Fruit fly (Drosophila melanogaster) whole organism, embryonic: ENCODE measurements around the gene CG12581.

Source experiments
- Adf1 ChIP-seq: fragments of 200-800 bp; sonication (Bioruptor generic); IDR thresholded peaks from 2 replicates; pipeline ENCODE4 v1.3.6; 2022; ENCODE audit warnings: missing biosample characterization, missing genetic modification characterization
- Asciz ChIP-seq: fragments of 200-800 bp; sonication (Bioruptor generic); optimal IDR thresholded peaks from 2 replicates; lab custom pipeline; 2017; ENCODE audit warnings: missing biosample characterization, mild to moderate bottlenecking, missing genetic modification characterization, missing genetic modification reagents
- Bdp1 ChIP-seq: fragments of 200-800 bp; sonication (Bioruptor generic); optimal IDR thresholded peaks from 3 replicates; lab custom pipeline; 2016; ENCODE audit warnings: missing biosample characterization, missing genetic modification characterization
- BtbVII ChIP-seq: fragments of 200-800 bp; sonication (Bioruptor generic); optimal IDR thresholded peaks from 3 replicates; lab custom pipeline; 2017; ENCODE audit warnings: missing biosample characterization, mild to moderate bottlenecking, missing genetic modification characterization
- CG10274 ChIP-seq: fragments of 200-800 bp; sonication (Bioruptor generic); optimal IDR thresholded peaks from 3 replicates; lab custom pipeline; 2017; ENCODE audit warnings: missing biosample characterization, mild to moderate bottlenecking, missing genetic modification characterization
- CG11247 ChIP-seq: fragments of 200-800 bp; sonication (Bioruptor generic); IDR thresholded peaks from 2 replicates; pipeline ENCODE4 v1.3.6; 2022; ENCODE audit warnings: missing biosample characterization, missing genetic modification characterization
- CG11398 ChIP-seq: fragments of 200-800 bp; sonication (Bioruptor generic); optimal IDR thresholded peaks from 2 replicates; lab custom pipeline; 2016; ENCODE audit warnings: missing biosample characterization, missing genetic modification characterization
- CG12236 ChIP-seq: fragments of 200-800 bp; sonication (Bioruptor generic); optimal IDR thresholded peaks from 2 replicates; lab custom pipeline; 2016; ENCODE audit warnings: missing biosample characterization, missing genetic modification characterization
- CG13894 ChIP-seq: fragments of 200-800 bp; sonication (Bioruptor generic); optimal IDR thresholded peaks from 3 replicates; lab custom pipeline; 2018; ENCODE audit warnings: missing biosample characterization, mild to moderate bottlenecking, missing genetic modification characterization, moderate library complexity
- CG15514 ChIP-seq: fragments of 200-800 bp; sonication (Bioruptor generic); optimal IDR thresholded peaks from 3 replicates; lab custom pipeline; 2017; ENCODE audit warnings: missing biosample characterization, missing genetic modification characterization, mild to moderate bottlenecking, moderate library complexity, missing genetic modification reagents
- CG1603 ChIP-seq: fragments of 200-800 bp; sonication (Bioruptor generic); optimal IDR thresholded peaks from 2 replicates; lab custom pipeline; 2019; ENCODE audit warnings: missing biosample characterization, mild to moderate bottlenecking, missing genetic modification characterization, moderate library complexity
- CG17361 ChIP-seq: fragments of 200-800 bp; sonication (Bioruptor generic); IDR thresholded peaks from 3 replicates; pipeline ENCODE4 v1.3.6; 2022; ENCODE audit warnings: missing biosample characterization, missing genetic modification characterization
- CG18011 ChIP-seq: fragments of 200-800 bp; sonication (Bioruptor generic); optimal IDR thresholded peaks from 2 replicates; lab custom pipeline; 2017; ENCODE audit warnings: missing biosample characterization, missing genetic modification characterization, mild to moderate bottlenecking, moderate library complexity, missing genotype
- CG18262 ChIP-seq: fragments of 200-800 bp; optimal IDR thresholded peaks from 3 replicates; lab custom pipeline; 2019; ENCODE audit warnings: missing biosample characterization, mild to moderate bottlenecking, missing genetic modification characterization, moderate library complexity
- CG18619 ChIP-seq: fragments of 200-800 bp; sonication (Bioruptor generic); optimal IDR thresholded peaks from 3 replicates; lab custom pipeline; 2017; ENCODE audit warnings: missing biosample characterization, mild to moderate bottlenecking, missing genetic modification characterization
- CG6254 ChIP-seq: fragments of 200-800 bp; sonication (Bioruptor generic); optimal IDR thresholded peaks from 3 replicates; lab custom pipeline; 2017; ENCODE audit warnings: mild to moderate bottlenecking, missing biosample characterization, missing genetic modification reagents, missing genetic modification characterization
- CG6689 ChIP-seq: fragments of 200-800 bp; sonication (Bioruptor generic); IDR thresholded peaks from 2 replicates; pipeline ENCODE4 v1.3.6; 2022; ENCODE audit warnings: missing biosample characterization, missing genetic modification characterization
- CG6791 ChIP-seq: fragments of 200-800 bp; sonication (Bioruptor generic); IDR thresholded peaks from 3 replicates; pipeline ENCODE4 v1.3.6; 2022; ENCODE audit warnings: missing biosample characterization, missing genetic modification characterization; ENCODE audit not compliant: partially characterized antibody
- CG7963 ChIP-seq: fragments of 200-800 bp; sonication (Bioruptor generic); IDR thresholded peaks from 3 replicates; pipeline ENCODE4 v1.3.6; 2022; ENCODE audit warnings: missing biosample characterization, missing genetic modification characterization; ENCODE audit not compliant: partially characterized antibody
- CG7987 ChIP-seq: fragments of 200-800 bp; sonication (Bioruptor generic); optimal IDR thresholded peaks from 2 replicates; lab custom pipeline; 2018; ENCODE audit warnings: missing biosample characterization, mild to moderate bottlenecking, missing genetic modification characterization, moderate library complexity
- CG9437 ChIP-seq: fragments of 200-800 bp; sonication (Bioruptor generic); optimal IDR thresholded peaks from 2 replicates; lab custom pipeline; 2018; ENCODE audit warnings: missing biosample characterization, mild to moderate bottlenecking, missing genetic modification characterization
- CG9727 ChIP-seq: fragments of 200-800 bp; sonication (Bioruptor generic); optimal IDR thresholded peaks from 3 replicates; lab custom pipeline; 2017; ENCODE audit warnings: missing biosample characterization, mild to moderate bottlenecking, missing genetic modification characterization
- Gug ChIP-seq: fragments of 200-800 bp; sonication (Bioruptor generic); IDR thresholded peaks from 4 replicates; pipeline ENCODE4 v1.3.6; 2022; ENCODE audit warnings: missing biosample characterization, missing genetic modification characterization
- Hmx ChIP-seq: fragments of 200-800 bp; sonication (Bioruptor generic); optimal IDR thresholded peaks from 2 replicates; lab custom pipeline; 2016; ENCODE audit warnings: missing biosample characterization, missing genetic modification characterization
- Hr3 ChIP-seq: fragments of 200-800 bp; sonication (Bioruptor generic); optimal IDR thresholded peaks from 3 replicates; lab custom pipeline; 2016; ENCODE audit warnings: missing biosample characterization, missing genetic modification characterization
- Hsf ChIP-seq: fragments of 200-800 bp; sonication (Bioruptor generic); optimal IDR thresholded peaks from 3 replicates; lab custom pipeline; 2016; ENCODE audit warnings: missing biosample characterization, missing genetic modification characterization
- Opbp ChIP-seq: fragments of 200-800 bp; sonication (Bioruptor generic); IDR thresholded peaks from 3 replicates; pipeline ENCODE4 v1.3.6; 2022; ENCODE audit warnings: missing biosample characterization, missing genetic modification characterization; ENCODE audit not compliant: partially characterized antibody
- Poxn ChIP-seq: fragments of 200-800 bp; sonication (Bioruptor generic); IDR thresholded peaks from 2 replicates; pipeline ENCODE4 v1.3.6; 2022; ENCODE audit warnings: missing biosample characterization, missing genetic modification characterization
- Trl ChIP-seq, 3 experiments: fragments of >200 bp in 2 of 3; fragments of 200-800 bp in 1 of 3; sonication (Bioruptor generic) in 1 of 3; optimal IDR thresholded peaks; 2 replicates in 1 of 3; 3 replicates in 2 of 3; lab custom pipeline; 2016 to 2017; ENCODE audit warnings: missing biosample characterization in 1 of 3, missing genetic modification characterization in 1 of 3
- aop ChIP-seq: fragments of 200-800 bp; sonication (Bioruptor generic); IDR thresholded peaks from 2 replicates; pipeline ENCODE4 v1.3.6; 2022; ENCODE audit warnings: missing biosample characterization, missing genetic modification characterization
- bowl ChIP-seq: fragments of 200-800 bp; sonication (Bioruptor generic); IDR thresholded peaks from 2 replicates; pipeline ENCODE4 v1.3.6; 2022; ENCODE audit warnings: missing biosample characterization, missing genetic modification characterization
- cad ChIP-seq: fragments of >200 bp; optimal IDR thresholded peaks from 2 replicates; lab custom pipeline; 2017; ENCODE audit warnings: missing biosample characterization, missing genetic modification characterization
- chif ChIP-seq, 2 experiments: fragments of 200-800 bp; sonication (Bioruptor generic); optimal IDR thresholded peaks; 3 replicates each; lab custom pipeline; 2016; ENCODE audit warnings: missing biosample characterization in 2 of 2, missing genetic modification characterization in 2 of 2
- dati ChIP-seq: fragments of 200-800 bp; sonication (Bioruptor generic); IDR thresholded peaks from 2 replicates; pipeline ENCODE4 v1.3.6; 2022; ENCODE audit warnings: missing biosample characterization, missing genetic modification characterization
- fd3F ChIP-seq: fragments of 200-800 bp; sonication (Bioruptor generic); optimal IDR thresholded peaks from 2 replicates; lab custom pipeline; 2018; ENCODE audit warnings: missing biosample characterization, mild to moderate bottlenecking, missing genetic modification characterization, moderate library complexity
- fd96Cb ChIP-seq: fragments of 200-800 bp; sonication (Bioruptor generic); optimal IDR thresholded peaks from 2 replicates; lab custom pipeline; 2018; ENCODE audit warnings: missing biosample characterization, mild to moderate bottlenecking, missing genetic modification characterization, moderate library complexity
- grn ChIP-seq: fragments of 200-800 bp; sonication (Bioruptor generic); optimal IDR thresholded peaks from 3 replicates; lab custom pipeline; 2017; ENCODE audit warnings: missing biosample characterization, missing genetic modification characterization
- gsb ChIP-seq: fragments of 200-800 bp; sonication (Bioruptor generic); IDR thresholded peaks from 2 replicates; pipeline ENCODE4 v1.3.6; 2022; ENCODE audit warnings: missing biosample characterization, missing genetic modification characterization
- gt ChIP-seq: fragments of 200-800 bp; sonication (Bioruptor generic); IDR thresholded peaks from 2 replicates; pipeline ENCODE4 v1.3.6; 2022; ENCODE audit warnings: missing biosample characterization, missing genetic modification characterization
- luna ChIP-seq: fragments of 200-800 bp; sonication (Bioruptor generic); optimal IDR thresholded peaks from 2 replicates; lab custom pipeline; 2016; ENCODE audit warnings: missing biosample characterization, missing genetic modification characterization
- maf-S ChIP-seq: fragments of 200-800 bp; sonication (Bioruptor generic); optimal IDR thresholded peaks from 2 replicates; lab custom pipeline; 2016; ENCODE audit warnings: missing biosample characterization, missing genetic modification characterization
- nerfin-1 ChIP-seq: fragments of 200-800 bp; sonication (Bioruptor generic); optimal IDR thresholded peaks from 3 replicates; lab custom pipeline; 2019; ENCODE audit warnings: missing biosample characterization, mild to moderate bottlenecking, missing genetic modification characterization, moderate library complexity
- pb ChIP-seq: fragments of 200-800 bp; sonication (Bioruptor generic); optimal IDR thresholded peaks from 3 replicates; lab custom pipeline; 2016; ENCODE audit warnings: missing biosample characterization, missing genetic modification characterization
- pros ChIP-seq: fragments of 200-800 bp; sonication (Bioruptor generic); optimal IDR thresholded peaks from 3 replicates; lab custom pipeline; 2019; ENCODE audit warnings: missing biosample characterization, mild to moderate bottlenecking, missing genetic modification characterization, moderate library complexity
- sqz ChIP-seq: fragments of 200-800 bp; sonication (Bioruptor generic); optimal IDR thresholded peaks from 3 replicates; lab custom pipeline; 2018; ENCODE audit warnings: missing biosample characterization, mild to moderate bottlenecking, missing genetic modification characterization
- sug ChIP-seq: fragments of 200-800 bp; optimal IDR thresholded peaks from 2 replicates; lab custom pipeline; 2019; ENCODE audit warnings: missing biosample characterization, mild to moderate bottlenecking, missing genetic modification characterization, moderate library complexity
- toy ChIP-seq: fragments of 200-800 bp; sonication (Bioruptor generic); IDR thresholded peaks from 2 replicates; pipeline ENCODE4 v1.3.6; 2022; ENCODE audit warnings: missing biosample characterization, missing genetic modification characterization
- twi ChIP-seq: fragments of 200-800 bp; optimal IDR thresholded peaks from 2 replicates; lab custom pipeline; 2019; ENCODE audit warnings: missing biosample characterization, mild to moderate bottlenecking, missing genetic modification characterization, moderate library complexity
- unc-4 ChIP-seq: fragments of 200-800 bp; sonication (Bioruptor generic); IDR thresholded peaks from 2 replicates; pipeline ENCODE4 v1.3.6; 2022; ENCODE audit warnings: missing biosample characterization, missing genetic modification characterization; ENCODE audit not compliant: partially characterized antibody
- vfl ChIP-seq: fragments of 200-800 bp; sonication (Bioruptor generic); optimal IDR thresholded peaks from 2 replicates; lab custom pipeline; 2016; ENCODE audit warnings: missing biosample characterization, missing genetic modification characterization
- zf30C ChIP-seq: fragments of 200-800 bp; sonication (Bioruptor generic); optimal IDR thresholded peaks from 3 replicates; lab custom pipeline; 2018; ENCODE audit warnings: missing biosample characterization, mild to moderate bottlenecking, missing genetic modification characterization

CG12581 gene

DNA sequence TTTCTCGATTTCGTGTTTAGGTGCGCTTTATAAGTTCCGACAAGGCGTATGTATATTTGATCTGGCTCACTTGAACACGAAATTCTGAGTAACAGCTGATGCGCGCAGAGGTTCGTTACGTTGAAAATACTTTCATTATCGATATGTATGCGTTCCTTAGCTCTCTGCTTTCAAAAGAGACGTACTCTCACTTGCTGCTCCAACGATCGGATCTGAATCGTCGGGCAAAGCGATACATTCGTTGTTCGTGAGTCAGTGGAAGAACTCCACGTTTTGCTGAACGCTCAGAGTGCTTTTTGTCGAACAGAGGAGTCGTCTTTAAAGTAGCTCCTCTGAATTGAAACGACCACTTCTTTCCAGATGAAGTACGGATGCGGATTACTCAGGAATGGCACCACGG, 22.6 kb downstream of the CG12581 start, which contains the start of gene beta-Man (continued):
- TF ChIP-seq Asciz (GFP tag; lab: Kevin White, UChicago), result no peak
- no peak for TF ChIP-seq CG6689 (GFP tag; lab: Robert Waterston, UW)
- no peak for TF ChIP-seq sqz (GFP tag; lab: Kevin White, UChicago)
- TF ChIP-seq vfl (GFP tag; lab: Kevin White, UChicago), result no peak
- TF ChIP-seq Bdp1, result no peak
- peak; percentile 36 for TF ChIP-seq sug (tag; lab: Kevin White, UChicago)
- no peak for TF ChIP-seq CG18262 (tag; lab: Kevin White, UChicago)
- TF ChIP-seq CG6254 (GFP tag; lab: Kevin White, UChicago), result no peak
- TF ChIP-seq luna, result no peak
- no peak for TF ChIP-seq CG18619 (GFP tag; lab: Kevin White, UChicago)
- TF ChIP-seq pros (GFP tag; lab: Kevin White, UChicago), result no peak
- TF ChIP-seq CG17361 (GFP tag; lab: Robert Waterston, UW), result no peak
- TF ChIP-seq Adf1 (GFP tag; lab: Robert Waterston, UW), result no peak
- no peak for TF ChIP-seq gsb (GFP tag; lab: Robert Waterston, UW)
- TF ChIP-seq zf30C (GFP tag; lab: Kevin White, UChicago), result no peak
- no peak for TF ChIP-seq Poxn (GFP tag; lab: Robert Waterston, UW)
- TF ChIP-seq cad, result no peak
- TF ChIP-seq fd3F (GFP tag; lab: Kevin White, UChicago), result no peak
- TF ChIP-seq Gug (GFP tag; lab: Robert Waterston, UW), result no peak
- no peak for TF ChIP-seq gt (GFP tag; lab: Robert Waterston, UW)
- TF ChIP-seq BtbVII (GFP tag; lab: Kevin White, UChicago), result no peak
- TF ChIP-seq CG10274 (GFP tag; lab: Kevin White, UChicago), result no peak
- TF ChIP-seq CG7963 (GFP tag; lab: Robert Waterston, UW), result peak; percentile 55; the same call in 2 of the 3 replicates
- no peak for TF ChIP-seq nerfin-1 (tag; lab: Kevin White, UChicago)
- no peak for TF ChIP-seq fd96Cb (tag; lab: Kevin White, UChicago)
- no peak for TF ChIP-seq toy (GFP tag; lab: Robert Waterston, UW)
- TF ChIP-seq twi (tag; lab: Kevin White, UChicago), result no peak
- TF ChIP-seq aop (GFP tag; lab: Robert Waterston, UW), result no peak
- TF ChIP-seq CG11398 (GFP tag; lab: Kevin White, UChicago), result no peak
- no peak for TF ChIP-seq Hr3 (GFP tag; lab: Kevin White, UChicago)
- TF ChIP-seq grn (GFP tag; lab: Kevin White, UChicago), result no peak
- no peak for TF ChIP-seq CG11247 (GFP tag; lab: Robert Waterston, UW)
- TF ChIP-seq bowl, result no peak
- peak; percentile 61; the same call in 2 of the 3 replicates for TF ChIP-seq CG6791 (GFP tag; lab: Robert Waterston, UW)
- no peak for TF ChIP-seq dati (GFP tag; lab: Robert Waterston, UW)
- TF ChIP-seq CG1603 (tag; lab: Kevin White, UChicago), result peak; percentile 52
- TF ChIP-seq CG12236 (GFP tag; lab: Kevin White, UChicago), result no peak
- TF ChIP-seq unc-4, result peak; percentile 35; the same call in 1 of the 2 replicates
- no peak for TF ChIP-seq Hmx (GFP tag; lab: Kevin White, UChicago)
- no peak for TF ChIP-seq CG9727 (GFP tag; lab: Kevin White, UChicago)
- TF ChIP-seq CG7987 (GFP tag; lab: Kevin White, UChicago), result peak; percentile 1
- TF ChIP-seq CG15514 (GFP tag; lab: Kevin White, UChicago), result peak; percentile 98
- no peak for TF ChIP-seq chif (GFP tag; optimal IDR thresholded peaks at IDR 0.05; lab: Kevin White, UChicago)
- TF ChIP-seq CG9437 (GFP tag; lab: Kevin White, UChicago), result peak; percentile 98
- TF ChIP-seq maf-S (GFP tag; lab: Kevin White, UChicago), result no peak
- no peak for TF ChIP-seq Hsf (GFP tag; lab: Kevin White, UChicago)
- no peak for TF ChIP-seq pb (GFP tag; lab: Kevin White, UChicago)
- TF ChIP-seq CG18011, result peak; percentile 94
- peak; percentile 73; the same call in 2 of the 3 replicates for TF ChIP-seq Opbp (GFP tag; lab: Robert Waterston, UW)
- TF ChIP-seq CG13894, result peak; percentile 33
- TF ChIP-seq Trl (optimal IDR thresholded peaks at IDR 0.05; lab: Kevin White, UChicago), result peak; percentile 28 to 41
- no peak for TF ChIP-seq Trl (GFP tag; optimal IDR thresholded peaks at IDR 0.05; lab: Kevin White, UChicago)
